Worm (Caenorhabditis elegans) whole organism, L1 larva: Measurements from ENCODE around the gene ptr-8.
A peak's percentile ranks its signal among the peaks of the same experiment; 100 is the strongest.

ENCODE experiments used
- C34B4.2 ChIP-seq: sonication (generic microtip); optimal IDR thresholded peaks from 2 replicates; lab custom pipeline; 2017; ENCODE audit warnings: mild to moderate bottlenecking, missing genetic modification characterization, missing compliant biosample characterization
- F16B12.6 ChIP-seq: fragments of 150-350 bp; optimal IDR thresholded peaks from 2 replicates; lab custom pipeline; 2014; ENCODE audit warnings: missing biosample characterization, missing genetic modification characterization
- Y116A8C.19 ChIP-seq: sonication (generic microtip); optimal IDR thresholded peaks from 2 replicates; lab custom pipeline; 2016; ENCODE audit warnings: missing compliant biosample characterization, missing genetic modification characterization, borderline replicate concordance
- aha-1 ChIP-seq: fragments of 150-350 bp; optimal IDR thresholded peaks from 2 replicates; lab custom pipeline; 2014; ENCODE audit warnings: missing biosample characterization, missing genetic modification characterization
- alr-1 ChIP-seq: fragments of 200-800 bp; sonication (Bioruptor generic); optimal IDR thresholded peaks from 2 replicates; lab custom pipeline; 2018; ENCODE audit warnings: borderline replicate concordance, mild to moderate bottlenecking, missing genetic modification characterization, missing compliant biosample characterization
- blmp-1 ChIP-seq: fragments of 150-350 bp; optimal IDR thresholded peaks from 2 replicates; lab custom pipeline; 2014; ENCODE audit warnings: missing biosample characterization, missing genetic modification characterization
- ceh-88 ChIP-seq: fragments of 200-800 bp; sonication (Bioruptor generic); IDR thresholded peaks from 2 replicates; pipeline ENCODE4 v1.3.6; 2022; ENCODE audit warnings: missing genetic modification characterization, missing compliant biosample characterization
- ceh-90 ChIP-seq: sonication (generic microtip); optimal IDR thresholded peaks from 2 replicates; lab custom pipeline; 2016; ENCODE audit warnings: missing genetic modification characterization, missing compliant biosample characterization
- ces-1 ChIP-seq: fragments of 150-350 bp; optimal IDR thresholded peaks from 2 replicates; lab custom pipeline; 2014; ENCODE audit warnings: missing biosample characterization, missing genetic modification reagents, missing genetic modification characterization
- dpl-1 ChIP-seq, 3 experiments: fragments of 150-350 bp in 2 of 3; sonication (generic microtip) in 1 of 3; optimal IDR thresholded peaks; 2 replicates each; lab custom pipeline; 2014 to 2017; ENCODE audit warnings: missing biosample characterization in 3 of 3, missing genetic modification characterization in 3 of 3, missing genetic modification reagents in 3 of 3
- dsc-1 ChIP-seq: sonication (generic microtip); optimal IDR thresholded peaks from 2 replicates; lab custom pipeline; 2016; ENCODE audit warnings: mild to moderate bottlenecking, missing genetic modification characterization, missing compliant biosample characterization
- efl-1 ChIP-seq, 4 experiments: fragments of 150-350 bp; optimal IDR thresholded peaks in 3 of 4; peaks in 1 of 4; 1 replicate in 1 of 4; 2 replicates in 3 of 4; lab custom pipeline; 2014; ENCODE audit warnings: missing biosample characterization in 2 of 4, missing genetic modification characterization in 2 of 4, missing genetic modification reagents in 2 of 4
- efl-3 ChIP-seq: fragments of 200-800 bp; sonication (Bioruptor generic); optimal IDR thresholded peaks from 2 replicates; lab custom pipeline; 2018; ENCODE audit warnings: mild to moderate bottlenecking, missing genetic modification characterization, missing compliant biosample characterization
- egl-13 ChIP-seq: sonication (generic microtip); optimal IDR thresholded peaks from 2 replicates; lab custom pipeline; 2016; ENCODE audit warnings: missing genotype, missing genetic modification reagents, missing genetic modification characterization, missing compliant biosample characterization
- ets-5 ChIP-seq: fragments of 200-800 bp; sonication (Bioruptor generic); IDR thresholded peaks from 2 replicates; pipeline ENCODE4 v1.3.6; 2022; ENCODE audit warnings: missing genetic modification characterization, missing compliant biosample characterization
- fkh-4 ChIP-seq: sonication (generic microtip); optimal IDR thresholded peaks from 2 replicates; lab custom pipeline; 2016; ENCODE audit warnings: missing compliant biosample characterization, missing genetic modification characterization, borderline replicate concordance
- fkh-8 ChIP-seq: sonication (generic microtip); optimal IDR thresholded peaks from 2 replicates; lab custom pipeline; 2016; ENCODE audit warnings: mild to moderate bottlenecking, missing genetic modification characterization, missing compliant biosample characterization
- fos-1 ChIP-seq: fragments of 150-350 bp; optimal IDR thresholded peaks from 2 replicates; lab custom pipeline; 2014; ENCODE audit warnings: missing biosample characterization, missing genetic modification characterization
- grh-1 ChIP-seq: fragments of 200-800 bp; sonication (Bioruptor generic); IDR thresholded peaks from 2 replicates; pipeline ENCODE4 v1.3.6; 2022; ENCODE audit warnings: missing genetic modification reagents, missing genetic modification characterization, missing compliant biosample characterization
- hlh-4 ChIP-seq: sonication (generic microtip); optimal IDR thresholded peaks from 2 replicates; lab custom pipeline; 2016; ENCODE audit warnings: mild to moderate bottlenecking, missing genetic modification characterization, missing compliant biosample characterization
- hpl-2 ChIP-seq: fragments of 150-350 bp; optimal IDR thresholded peaks from 2 replicates; lab custom pipeline; 2014; ENCODE audit warnings: missing biosample characterization, missing genetic modification reagents, missing genetic modification characterization
- jun-1 ChIP-seq: fragments of 150-350 bp; optimal IDR thresholded peaks from 2 replicates; lab custom pipeline; 2014; ENCODE audit warnings: missing biosample characterization, missing genetic modification reagents, missing genetic modification characterization
- lin-39 ChIP-seq: fragments of 150-350 bp; optimal IDR thresholded peaks from 2 replicates; lab custom pipeline; 2014; ENCODE audit warnings: missing biosample characterization, missing genetic modification reagents, missing genetic modification characterization
- lir-3 ChIP-seq: sonication (generic microtip); optimal IDR thresholded peaks from 2 replicates; lab custom pipeline; 2016; ENCODE audit warnings: mild to moderate bottlenecking, missing genetic modification characterization, moderate library complexity, missing compliant biosample characterization; ENCODE audit not compliant: poor library complexity
- lsy-2 ChIP-seq, 2 experiments: fragments of 150-350 bp; optimal IDR thresholded peaks; 2 replicates each; lab custom pipeline; 2014; ENCODE audit warnings: missing biosample characterization in 2 of 2, missing genetic modification characterization in 2 of 2
- mab-9 ChIP-seq: fragments of 200-800 bp; sonication (Bioruptor generic); IDR thresholded peaks from 2 replicates; pipeline ENCODE4 v1.3.6; 2022; ENCODE audit warnings: missing genetic modification reagents, missing genetic modification characterization, missing compliant biosample characterization
- nhr-12 ChIP-seq: sonication (generic microtip); optimal IDR thresholded peaks from 2 replicates; lab custom pipeline; 2017; ENCODE audit warnings: missing biosample characterization, missing genetic modification characterization
- nhr-237 ChIP-seq: fragments of 150-350 bp; optimal IDR thresholded peaks from 2 replicates; lab custom pipeline; 2014; ENCODE audit warnings: missing biosample characterization, missing genetic modification characterization
- nhr-28 ChIP-seq: fragments of 150-350 bp; optimal IDR thresholded peaks from 2 replicates; lab custom pipeline; 2014; ENCODE audit warnings: missing biosample characterization, missing genetic modification characterization
- nhr-84 ChIP-seq: sonication (generic microtip); optimal IDR thresholded peaks from 2 replicates; lab custom pipeline; 2017; ENCODE audit warnings: missing biosample characterization, missing genetic modification characterization
- nhr-90 ChIP-seq: sonication (generic microtip); optimal IDR thresholded peaks from 2 replicates; lab custom pipeline; 2016; ENCODE audit warnings: mild to moderate bottlenecking, missing genetic modification characterization, missing compliant biosample characterization; ENCODE audit not compliant: poor library complexity
- snpc-4 ChIP-seq: fragments of 150-350 bp; optimal IDR thresholded peaks from 2 replicates; lab custom pipeline; 2014; ENCODE audit warnings: missing biosample characterization, missing genetic modification characterization
- swsn-7 ChIP-seq: sonication (generic microtip); optimal IDR thresholded peaks from 2 replicates; lab custom pipeline; 2016; ENCODE audit warnings: missing genetic modification characterization, missing compliant biosample characterization
- tbx-2 ChIP-seq: sonication (generic microtip); optimal IDR thresholded peaks from 2 replicates; lab custom pipeline; 2016; ENCODE audit warnings: missing genetic modification characterization, missing compliant biosample characterization
- tlp-1 ChIP-seq: fragments of 150-350 bp; optimal IDR thresholded peaks from 2 replicates; lab custom pipeline; 2014; ENCODE audit warnings: missing biosample characterization, missing genetic modification characterization
- unc-30 ChIP-seq: sonication (generic microtip); optimal IDR thresholded peaks from 2 replicates; lab custom pipeline; 2017; ENCODE audit warnings: missing biosample characterization, missing genetic modification characterization
- unc-98 ChIP-seq: fragments of 200-800 bp; sonication (Bioruptor generic); IDR thresholded peaks from 2 replicates; pipeline ENCODE4 v1.3.6; 2022; ENCODE audit warnings: missing genetic modification characterization, missing compliant biosample characterization
- vab-15 ChIP-seq: sonication (generic microtip); optimal IDR thresholded peaks from 2 replicates; lab custom pipeline; 2017; ENCODE audit warnings: missing genotype, mild to moderate bottlenecking, missing genetic modification characterization, missing compliant biosample characterization
- zip-4 ChIP-seq: fragments of 200-800 bp; sonication (Bioruptor generic); optimal IDR thresholded peaks from 2 replicates; lab custom pipeline; 2018; ENCODE audit warnings: mild to moderate bottlenecking, missing genetic modification characterization, moderate library complexity, missing compliant biosample characterization
- ztf-4 ChIP-seq: fragments of 150-350 bp; optimal IDR thresholded peaks from 2 replicates; lab custom pipeline; 2014; ENCODE audit warnings: missing biosample characterization, missing genetic modification characterization

ptr-8 gene

ce11 chrII:10840067-10840466 lies 49.0 kb upstream of the ptr-8 start (continued):
- TF ChIP-seq nhr-84 (no peak), mab-9 (GFP tag; lab: Robert Waterston, UW) (peak; percentile 53; the same call in 1 of the 2 replicates), vab-15 (tag; lab: Kevin White, UChicago) (peak; percentile 54), swsn-7 (tag; lab: Kevin White, UChicago) (peak; percentile 86), jun-1 (tag; lab: Kevin White, UChicago) (peak; percentile 70), unc-30 (tag; lab: Kevin White, UChicago) (no peak), blmp-1 (tag; lab: Kevin White, UChicago) (no peak), F16B12.6 (tag; lab: Kevin White, UChicago) (peak; percentile 59), aha-1 (no peak), nhr-237 (tag; lab: Kevin White, UChicago) (peak; percentile 23), lir-3 (tag; lab: Kevin White, UChicago) (peak; percentile 76), fkh-4 (tag; lab: Kevin White, UChicago) (peak; percentile 39), alr-1 (tag; lab: Kevin White, UChicago) (no peak), nhr-90 (tag; lab: Kevin White, UChicago) (peak; percentile 87), tlp-1 (tag; lab: Kevin White, UChicago) (no peak), dpl-1 (GFP tag; optimal IDR thresholded peaks at IDR 0.05; lab: Kevin White, UChicago) (peak; percentile 58 to 70 (median 69)), nhr-28 (no peak), snpc-4 (tag; lab: Kevin White, UChicago) (peak; percentile 39), ces-1 (GFP tag; lab: Kevin White, UChicago) (no peak), Y116A8C.19 (tag; lab: Kevin White, UChicago) (no peak), ceh-88 (GFP tag; lab: Robert Waterston, UW) (peak; percentile 59; the same call in 1 of the 2 replicates), efl-3 (GFP tag; lab: Kevin White, UChicago) (no peak), zip-4 (GFP tag; lab: Kevin White, UChicago) (peak; percentile 52), ets-5 (GFP tag; lab: Robert Waterston, UW) (no peak), nhr-12 (tag; lab: Kevin White, UChicago) (no peak), hlh-4 (no peak), unc-98 (0 out of 2 replicates have a peak, but pooled peaks have one; percentile 25), egl-13 (tag; lab: Kevin White, UChicago) (peak; percentile 63), grh-1 (GFP tag; lab: Robert Waterston, UW) (peak; percentile 46), ztf-4 (tag; lab: Kevin White, UChicago) (peak; percentile 58), dsc-1 (peak; percentile 88), fkh-8 (tag; lab: Kevin White, UChicago) (peak; percentile 82), efl-1 (optimal IDR thresholded peaks at IDR 0.05; lab: Kevin White, UChicago) (peak; percentile 69 to 78), efl-1 (GFP tag; optimal IDR thresholded peaks at IDR 0.05 in 1 of 2; lab: Kevin White, UChicago) (peak; percentile 62 to 98), lin-39 (tag; lab: Kevin White, UChicago) (no peak), C34B4.2 (tag; lab: Kevin White, UChicago) (no peak), ceh-90 (tag; lab: Kevin White, UChicago) (peak; percentile 6)

ce11 chrII:10843527-10843926 lies 45.6 kb upstream of the ptr-8 start, which contains the start of gene M106.8:
Gene M106.8, minus strand, starts transcription at chrII:10843627.
- TF ChIP-seq fos-1 (tag; lab: Kevin White, UChicago): no peak
- no peak for TF ChIP-seq fkh-4 (tag; lab: Kevin White, UChicago)
- TF ChIP-seq blmp-1 (tag; lab: Kevin White, UChicago): no peak
- no peak for TF ChIP-seq F16B12.6 (tag; lab: Kevin White, UChicago)
- no peak for TF ChIP-seq fkh-8 (tag; lab: Kevin White, UChicago)
- no peak for TF ChIP-seq tbx-2
- TF ChIP-seq lsy-2 (tag; optimal IDR thresholded peaks at IDR 0.05; lab: Kevin White, UChicago): no peak
- no peak for TF ChIP-seq hpl-2
- no peak for TF ChIP-seq efl-1 (optimal IDR thresholded peaks at IDR 0.05; lab: Kevin White, UChicago)
- no peak for TF ChIP-seq efl-1 (GFP tag; optimal IDR thresholded peaks at IDR 0.05 in 1 of 2; lab: Kevin White, UChicago)
